Fruit fly (Drosophila melanogaster) whole organism: ENCODE measurements around the gene CG10064.

ENCODE experiments used
- CG8478 ChIP-seq: fragments of >200 bp; optimal IDR thresholded peaks from 2 replicates; lab custom pipeline; 2018; ENCODE audit warnings: inconsistent platforms
- psq ChIP-seq: fragments of >200 bp; optimal IDR thresholded peaks from 2 replicates; lab custom pipeline; 2017
- usp ChIP-seq: fragments of >200 bp; optimal IDR thresholded peaks from 2 replicates; lab custom pipeline; 2017; ENCODE audit warnings: missing biosample characterization, missing genetic modification characterization, mixed read lengths

dm6 chr3L:6996907-6997306 is 29.2 kb upstream of the CG10064 start:
- TF ChIP-seq CG8478 (lab: Kevin White, UChicago) (no peak), usp (no peak), psq (lab: Kevin White, UChicago) (no peak)
